Worm (Caenorhabditis elegans): ENCODE measurements around the gene nspg-5.

Gene nspg-5

DNA sequence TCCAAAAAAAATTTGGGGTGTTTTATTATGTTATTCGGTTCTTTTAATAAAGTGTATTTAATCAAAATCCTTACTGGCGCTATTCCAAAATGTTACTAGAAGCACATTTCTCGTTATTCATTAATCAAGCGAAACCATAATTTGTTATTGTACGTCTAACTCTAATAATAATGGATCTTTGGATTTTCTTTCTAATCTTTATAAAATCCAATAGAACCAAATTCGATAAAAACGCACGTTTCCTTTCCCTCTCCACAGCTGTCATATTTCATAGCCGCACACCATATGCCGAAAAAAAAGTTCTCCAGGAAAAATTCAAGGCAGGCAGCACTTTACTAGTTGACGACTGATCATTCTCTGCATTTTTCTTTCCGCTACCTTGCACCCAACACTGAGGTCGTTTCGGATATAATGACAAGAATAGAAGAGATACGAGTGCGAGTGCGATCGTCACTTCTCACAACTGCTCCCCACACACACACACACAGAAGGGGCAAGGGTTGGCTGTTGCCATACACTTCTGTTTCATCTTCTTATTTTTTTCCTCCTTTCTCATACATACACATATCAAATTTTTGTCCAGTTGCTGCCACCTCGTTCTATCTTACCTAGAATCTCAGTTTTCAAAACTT lies 41.9 kb downstream of the nspg-5 start:
- TF ChIP-seq mbf-1 (tag; optimal IDR thresholded peaks at IDR 0.05) (no peak), C34F6.9 (tag; optimal IDR thresholded peaks at IDR 0.05) (peak; percentile 17), nhr-129 (tag; optimal IDR thresholded peaks at IDR 0.05) (peak; percentile 65), ama-1 (optimal IDR thresholded peaks at IDR 0.05) (peak; percentile 54), F13H6.1 (tag; optimal IDR thresholded peaks at IDR 0.05) (peak; percentile 33), sma-9 (GFP tag; optimal IDR thresholded peaks at IDR 0.05) (peak; percentile 78), sma-9 (tag; optimal IDR thresholded peaks at IDR 0.05) (no peak), lsy-2 (tag; optimal IDR thresholded peaks at IDR 0.05) (peak in 1 of 2 experiments; percentile 10), ztf-4 (tag; optimal IDR thresholded peaks at IDR 0.05) (peak; percentile 13), elt-1 (tag; optimal IDR thresholded peaks at IDR 0.05) (no peak)

DNA sequence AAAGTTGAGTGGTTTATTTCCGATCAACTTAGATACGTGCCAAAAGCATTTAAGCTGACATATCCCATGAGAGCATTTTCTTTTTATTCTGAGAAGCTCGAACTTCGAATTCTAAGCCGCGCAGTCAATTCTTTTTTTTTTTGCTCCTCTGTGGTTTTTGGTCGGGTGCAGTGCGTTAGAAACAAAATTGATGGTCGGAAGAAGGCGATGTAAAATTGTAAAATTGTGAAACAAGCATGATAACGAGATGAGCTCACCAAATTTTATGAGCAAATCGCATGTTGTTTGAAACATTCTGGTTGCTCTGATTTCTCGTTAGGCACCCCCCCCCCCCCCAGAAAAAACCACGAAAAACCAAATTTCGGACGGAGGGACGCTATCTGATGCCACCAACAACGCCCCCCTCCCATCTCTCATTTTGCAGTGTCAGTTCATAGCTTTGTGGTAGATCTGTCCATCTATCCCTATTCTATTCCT lies 42.9 kb downstream of the nspg-5 start, which contains the start of gene aqp-7:
aqp-7 (plus strand) TSS at position 427 of the 477 bp plus-strand sequence.
- TF ChIP-seq aly-2 (tag; optimal IDR thresholded peaks at IDR 0.05) = no peak
- TF ChIP-seq sem-4 (tag; optimal IDR thresholded peaks at IDR 0.05) = peak; percentile 9
- no peak for TF ChIP-seq ztf-1 (GFP tag; conservative IDR thresholded peaks at IDR 0.05)
- TF ChIP-seq zag-1 (tag; optimal IDR thresholded peaks at IDR 0.05) = peak; percentile 19
- TF ChIP-seq lsy-2 (tag; optimal IDR thresholded peaks at IDR 0.05) = peak in 1 of 2 experiments; percentile 3
- TF ChIP-seq lin-39 (tag; optimal IDR thresholded peaks at IDR 0.05) = no peak

DNA sequence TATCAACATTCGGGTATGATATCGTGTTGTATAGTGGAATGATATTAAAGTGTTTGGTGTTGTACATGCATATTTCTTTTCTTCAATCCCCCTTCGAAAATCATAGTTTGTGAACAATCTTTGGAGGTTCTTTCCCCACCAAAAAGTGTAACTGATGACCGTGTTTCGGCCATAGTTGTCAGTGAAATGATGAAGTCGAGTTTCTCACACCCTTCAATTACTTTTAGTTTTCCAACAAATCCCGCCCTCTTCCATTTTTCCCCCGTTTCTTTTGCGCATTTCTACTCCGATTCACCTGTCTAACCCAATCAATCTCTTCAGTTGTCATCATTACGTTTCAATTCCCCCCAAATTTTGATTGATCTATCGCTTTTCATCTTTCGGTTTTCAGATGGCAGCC lies 43.3 kb downstream of the nspg-5 start:
- TF ChIP-seq sma-9 (GFP tag; optimal IDR thresholded peaks at IDR 0.05) (peak; percentile 8), sma-9 (tag; optimal IDR thresholded peaks at IDR 0.05) (no peak), blmp-1 (tag; optimal IDR thresholded peaks at IDR 0.05; ENCODE audit: insufficient read depth) (no peak), Y55F3AM.14 (GFP tag; optimal IDR thresholded peaks at IDR 0.05) (no peak), nhr-21 (tag; optimal IDR thresholded peaks at IDR 0.05) (peak; percentile 28), nhr-129 (tag; optimal IDR thresholded peaks at IDR 0.05) (peak; percentile 27)

DNA sequence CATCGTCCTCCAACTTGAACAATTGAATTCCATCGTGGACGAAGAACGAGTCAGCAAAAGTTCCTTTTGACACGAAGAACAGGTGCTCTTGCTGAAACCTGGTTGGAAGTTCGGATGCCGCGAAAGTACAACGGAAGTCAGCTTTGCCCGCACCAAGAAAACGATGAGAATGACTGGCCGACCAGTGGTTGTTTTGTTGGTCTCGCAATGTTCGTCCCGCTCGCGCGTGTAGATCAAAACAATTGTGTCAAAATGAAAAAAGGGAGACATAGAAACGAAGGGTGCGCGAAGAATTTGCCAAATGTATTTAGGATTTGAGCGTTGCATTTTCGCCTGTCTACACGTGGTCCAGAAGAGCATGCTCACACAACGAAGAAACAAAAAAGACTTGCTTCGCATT lies 47.2 kb downstream of the nspg-5 start, which contains the start of gene M02F4.1:
M02F4.1 (minus strand) TSS at position 101 of the 400 bp plus-strand sequence.
- TF ChIP-seq nhr-6 (tag; optimal IDR thresholded peaks at IDR 0.05) = no peak
- no peak for TF ChIP-seq nhr-12 (tag; optimal IDR thresholded peaks at IDR 0.05)
- no peak for TF ChIP-seq ceh-82 (tag; optimal IDR thresholded peaks at IDR 0.05)
- no peak for TF ChIP-seq aly-2 (tag; optimal IDR thresholded peaks at IDR 0.05)
- no peak for TF ChIP-seq nhr-25 (tag; optimal IDR thresholded peaks at IDR 0.05)
- no peak for TF ChIP-seq sem-4 (tag; optimal IDR thresholded peaks at IDR 0.05)
- TF ChIP-seq lin-11 (tag; optimal IDR thresholded peaks at IDR 0.05) = no peak
- no peak for TF ChIP-seq elt-3 (tag; optimal IDR thresholded peaks at IDR 0.05)
- no peak for TF ChIP-seq nhr-10 (tag; optimal IDR thresholded peaks at IDR 0.05)
- TF ChIP-seq ztf-1 (GFP tag; conservative IDR thresholded peaks at IDR 0.05) = no peak
- no peak for TF ChIP-seq ZK546.5 (tag; optimal IDR thresholded peaks at IDR 0.05)
- TF ChIP-seq dmd-4 (tag; optimal IDR thresholded peaks at IDR 0.05) = no peak

DNA sequence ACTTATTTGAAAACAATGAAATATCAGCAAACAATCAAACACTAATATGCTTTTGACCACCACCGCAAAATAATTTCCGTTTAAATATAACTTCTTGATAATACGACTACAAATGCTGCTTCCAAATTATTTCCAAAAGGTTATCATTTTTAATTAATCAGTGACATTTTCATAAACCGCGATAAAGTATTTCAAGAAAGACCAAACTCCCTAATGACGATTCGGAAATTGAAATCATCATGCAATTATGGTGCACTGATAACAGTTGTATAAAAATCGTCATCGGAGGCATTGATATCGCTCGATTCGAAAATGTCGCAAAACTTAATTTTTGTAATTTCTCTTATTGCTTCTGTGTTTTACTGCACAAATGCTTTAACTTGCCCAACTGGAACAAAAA lies 49.7 kb downstream of the nspg-5 start, which contains the start of gene clec-265:
clec-265 (plus strand) TSS at position 300 of the 400 bp plus-strand sequence.
- TF ChIP-seq nhr-10 (tag; optimal IDR thresholded peaks at IDR 0.05) (no peak), fos-1 (tag; optimal IDR thresholded peaks at IDR 0.05) (peak; percentile 99), crh-2 (tag; optimal IDR thresholded peaks at IDR 0.05) (peak; percentile 55), aly-2 (tag; optimal IDR thresholded peaks at IDR 0.05) (no peak), lin-11 (tag; optimal IDR thresholded peaks at IDR 0.05) (no peak), nhr-23 (tag; optimal IDR thresholded peaks at IDR 0.05) (no peak), skn-1 (tag; optimal IDR thresholded peaks at IDR 0.05) (peak; percentile 68), unc-55 (GFP tag; optimal IDR thresholded peaks at IDR 0.05) (no peak), sma-9 (GFP tag; optimal IDR thresholded peaks at IDR 0.05) (peak; percentile 71), sma-9 (tag; optimal IDR thresholded peaks at IDR 0.05) (no peak), Y55F3AM.14 (GFP tag; optimal IDR thresholded peaks at IDR 0.05) (no peak), nhr-6 (tag; optimal IDR thresholded peaks at IDR 0.05) (no peak)

DNA sequence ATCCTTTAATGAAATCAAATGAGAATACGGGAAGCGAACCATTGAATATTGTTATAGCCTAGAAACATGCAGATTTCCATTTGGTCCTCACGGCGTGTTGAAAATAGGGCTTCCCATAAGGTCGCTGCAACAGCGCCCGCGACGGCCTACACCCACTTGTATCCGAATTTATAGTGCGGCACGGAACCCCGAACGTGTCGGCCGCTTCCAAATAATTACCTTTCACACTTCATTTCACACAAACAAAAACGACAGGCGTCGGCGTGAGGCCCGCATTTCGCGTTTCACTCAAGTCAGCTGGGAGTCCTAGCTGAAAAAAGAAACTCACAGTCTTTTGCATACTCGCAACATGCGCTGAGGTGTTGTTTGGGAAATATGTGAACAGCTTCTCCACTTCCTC lies 51.7 kb downstream of the nspg-5 start:
- TF ChIP-seq nhr-23 (tag; optimal IDR thresholded peaks at IDR 0.05) = no peak
- no peak for TF ChIP-seq C34F6.9 (tag; optimal IDR thresholded peaks at IDR 0.05)
- TF ChIP-seq sma-9 (GFP tag; optimal IDR thresholded peaks at IDR 0.05) = no peak
- TF ChIP-seq sma-9 (tag; optimal IDR thresholded peaks at IDR 0.05) = no peak
- TF ChIP-seq zag-1 (tag; optimal IDR thresholded peaks at IDR 0.05) = no peak
- no peak for TF ChIP-seq crh-2 (tag; optimal IDR thresholded peaks at IDR 0.05)
- TF ChIP-seq unc-55 (GFP tag; optimal IDR thresholded peaks at IDR 0.05) = no peak
- TF ChIP-seq snpc-4 (tag; optimal IDR thresholded peaks at IDR 0.05) = peak; percentile 17
